Worm (Caenorhabditis elegans) whole organism, L2 larva: ENCODE data around the gene T28F3.8.

Experiments used
- ZK546.5 ChIP-seq: sonication (generic microtip); optimal IDR thresholded peaks from 2 replicates; lab custom pipeline; 2017; ENCODE audit warnings: missing biosample characterization, missing genetic modification characterization
- lin-39 ChIP-seq: fragments of 150-350 bp; optimal IDR thresholded peaks from 2 replicates; lab custom pipeline; 2014; ENCODE audit warnings: missing biosample characterization, missing genetic modification reagents, missing genetic modification characterization
- mdl-1 ChIP-seq, 2 experiments: fragments of 150-350 bp in 1 of 2; sonication (generic microtip) in 1 of 2; optimal IDR thresholded peaks; 2 replicates each; lab custom pipeline; 2017; ENCODE audit warnings: missing biosample characterization in 2 of 2, missing genetic modification characterization in 2 of 2
- nhr-6 ChIP-seq: fragments of 150-350 bp; optimal IDR thresholded peaks from 2 replicates; lab custom pipeline; 2014; ENCODE audit warnings: missing biosample characterization, missing genetic modification characterization
- sma-9 ChIP-seq, 2 experiments: fragments of 150-350 bp in 1 of 2; sonication (generic microtip) in 1 of 2; optimal IDR thresholded peaks; 2 replicates each; lab custom pipeline; 2014 to 2016; ENCODE audit warnings: missing genetic modification characterization in 2 of 2, mild to moderate bottlenecking in 1 of 2, missing biosample characterization in 1 of 2, missing compliant biosample characterization in 1 of 2, missing genetic modification reagents in 1 of 2, moderate library complexity in 1 of 2
- unc-62 ChIP-seq: fragments of 150-350 bp; optimal IDR thresholded peaks from 2 replicates; lab custom pipeline; 2014; ENCODE audit warnings: missing biosample characterization, missing genetic modification reagents, missing genetic modification characterization
- ztf-1 ChIP-seq: fragments of 200-800 bp; sonication (Bioruptor generic); conservative IDR thresholded peaks from 2 replicates; pipeline ENCODE4 v1.3.6; 2022; ENCODE audit warnings: missing genetic modification characterization, missing compliant biosample characterization
- ztf-11 ChIP-seq: sonication (generic microtip); optimal IDR thresholded peaks from 2 replicates; lab custom pipeline; 2017; ENCODE audit warnings: missing biosample characterization, missing genetic modification characterization

DNA sequence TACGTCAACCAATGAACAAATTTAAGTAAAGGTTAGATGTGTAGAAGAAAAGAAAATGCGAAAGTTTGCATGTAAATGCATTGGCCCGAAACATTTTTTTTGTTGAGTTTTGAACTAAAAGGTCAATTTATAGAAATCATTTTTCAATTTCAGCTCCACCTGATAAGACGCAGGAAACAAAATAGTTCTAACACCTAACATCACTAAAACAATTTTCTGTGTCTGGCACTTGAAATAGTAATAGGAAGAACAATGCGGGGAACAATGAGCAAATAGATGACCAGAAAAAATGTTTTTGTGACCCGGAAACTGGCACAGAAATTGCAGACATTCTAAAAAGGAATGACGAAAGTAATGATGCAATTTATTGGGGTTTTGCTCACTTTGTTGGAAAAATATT lies 14.8 kb downstream of the T28F3.8 start:
- no peak for TF ChIP-seq ZK546.5 (tag; lab: Kevin White, UChicago)
- no peak for TF ChIP-seq ztf-11 (tag; lab: Kevin White, UChicago)
- no peak for TF ChIP-seq lin-39 (tag; lab: Kevin White, UChicago)
- no peak for TF ChIP-seq nhr-6 (tag; lab: Kevin White, UChicago)
- TF ChIP-seq unc-62: no peak
- no peak for TF ChIP-seq ztf-1 (GFP tag; lab: Robert Waterston, UW)
- no peak for TF ChIP-seq mdl-1 (tag; optimal IDR thresholded peaks at IDR 0.05; lab: Kevin White, UChicago)
- TF ChIP-seq sma-9 (GFP tag; optimal IDR thresholded peaks at IDR 0.05; lab: Kevin White, UChicago): no peak
- TF ChIP-seq sma-9 (tag; optimal IDR thresholded peaks at IDR 0.05; lab: Kevin White, UChicago): no peak
